Worm (Caenorhabditis elegans) whole organism, L4/young adult: ENCODE results near the gene msp-36.

Experiments
- W03F9.2 ChIP-seq: fragments of 150-350 bp; optimal IDR thresholded peaks from 2 replicates; lab custom pipeline; 2014; ENCODE audit warnings: missing biosample characterization, missing genetic modification characterization
- dao-5 ChIP-seq: sonication (generic microtip); optimal IDR thresholded peaks from 2 replicates; lab custom pipeline; 2016; ENCODE audit warnings: missing genotype, missing genetic modification characterization, moderate library complexity, missing compliant biosample characterization
- him-1 ChIP-seq: sonication (generic microtip); optimal IDR thresholded peaks from 2 replicates; lab custom pipeline; 2016; ENCODE audit warnings: missing genotype, missing genetic modification reagents, missing genetic modification characterization, missing compliant biosample characterization

- TF ChIP-seq dao-5 (tag; lab: Kevin White, UChicago) (no peak), W03F9.2 (no peak), him-1 (tag; lab: Kevin White, UChicago) (no peak)
Observed at ce11 chrIV:10075899-10076298, 19.3 kb upstream of the msp-36 start, which contains the start of gene W01B6.5.
